Worm (Caenorhabditis elegans) whole organism, early embryonic: Measurements from ENCODE around the gene B0212.3.

Source experiments
- B0310.2 ChIP-seq: sonication (generic microtip); optimal IDR thresholded peaks from 2 replicates; lab custom pipeline; 2016; ENCODE audit warnings: mild to moderate bottlenecking, missing genetic modification characterization, missing compliant biosample characterization
- F13C5.2 ChIP-seq: sonication (generic microtip); optimal IDR thresholded peaks from 2 replicates; lab custom pipeline; 2017; ENCODE audit warnings: mild to moderate bottlenecking, missing genetic modification characterization, inconsistent platforms, missing compliant biosample characterization
- aly-1 ChIP-seq: sonication (generic microtip); optimal IDR thresholded peaks from 2 replicates; lab custom pipeline; 2016; ENCODE audit warnings: missing genetic modification characterization, missing compliant biosample characterization
- ama-1 ChIP-seq: fragments of 150-350 bp; optimal IDR thresholded peaks from 2 replicates; lab custom pipeline; 2014
- ceh-13 ChIP-seq: fragments of 200-800 bp; sonication (Bioruptor generic); optimal IDR thresholded peaks from 2 replicates; lab custom pipeline; 2018; ENCODE audit warnings: mild to moderate bottlenecking, missing genetic modification characterization, missing compliant biosample characterization
- ceh-36 ChIP-seq: sonication (generic microtip); optimal IDR thresholded peaks from 2 replicates; lab custom pipeline; 2016; ENCODE audit warnings: missing genetic modification characterization, inconsistent platforms, missing compliant biosample characterization
- ets-7 ChIP-seq: sonication (generic microtip); optimal IDR thresholded peaks from 2 replicates; lab custom pipeline; 2016; ENCODE audit warnings: missing genotype, missing genetic modification characterization, missing compliant biosample characterization
- flt-1 ChIP-seq: fragments of 200-800 bp; sonication (Bioruptor generic); IDR thresholded peaks from 2 replicates; pipeline ENCODE4 v1.3.6; 2022; ENCODE audit warnings: missing genetic modification characterization, missing compliant biosample characterization
- hmbx-1 ChIP-seq: sonication (generic microtip); optimal IDR thresholded peaks from 2 replicates; lab custom pipeline; 2016; ENCODE audit warnings: mild to moderate bottlenecking, missing genetic modification characterization, missing compliant biosample characterization
- hmg-4 ChIP-seq: fragments of 200-800 bp; sonication (Bioruptor generic); optimal IDR thresholded peaks from 2 replicates; lab custom pipeline; 2018; ENCODE audit warnings: mild to moderate bottlenecking, missing genetic modification characterization, missing compliant biosample characterization
- hnd-1 ChIP-seq: sonication (generic microtip); optimal IDR thresholded peaks from 2 replicates; lab custom pipeline; 2016; ENCODE audit warnings: missing genetic modification characterization, missing compliant biosample characterization
- pes-1 ChIP-seq: fragments of 200-800 bp; sonication (Bioruptor generic); IDR thresholded peaks from 2 replicates; pipeline ENCODE4 v1.3.6; 2022; ENCODE audit warnings: missing genetic modification reagents, missing genetic modification characterization, missing compliant biosample characterization
- scrt-1 ChIP-seq: fragments of 200-800 bp; sonication (Bioruptor generic); IDR thresholded peaks from 2 replicates; pipeline ENCODE4 v1.3.6; 2022; ENCODE audit warnings: missing genetic modification characterization, missing compliant biosample characterization
- sea-1 ChIP-seq: fragments of 200-800 bp; sonication (Bioruptor generic); conservative IDR thresholded peaks from 2 replicates; pipeline ENCODE4 v1.3.6; 2022; ENCODE audit warnings: missing genetic modification characterization, missing compliant biosample characterization
- tbx-11 ChIP-seq: fragments of 200-800 bp; sonication (Bioruptor generic); IDR thresholded peaks from 2 replicates; pipeline ENCODE4 v1.3.6; 2022; ENCODE audit warnings: missing genetic modification characterization, missing compliant biosample characterization
- tbx-37 ChIP-seq: fragments of 200-800 bp; sonication (Bioruptor generic); conservative IDR thresholded peaks from 2 replicates; pipeline ENCODE4 v1.3.6; 2022; ENCODE audit warnings: missing genetic modification reagents, missing genetic modification characterization, missing compliant biosample characterization
- tra-4 ChIP-seq: sonication (generic microtip); optimal IDR thresholded peaks from 2 replicates; lab custom pipeline; 2017; ENCODE audit warnings: missing genetic modification characterization, missing compliant biosample characterization

B0212.3 gene

DNA sequence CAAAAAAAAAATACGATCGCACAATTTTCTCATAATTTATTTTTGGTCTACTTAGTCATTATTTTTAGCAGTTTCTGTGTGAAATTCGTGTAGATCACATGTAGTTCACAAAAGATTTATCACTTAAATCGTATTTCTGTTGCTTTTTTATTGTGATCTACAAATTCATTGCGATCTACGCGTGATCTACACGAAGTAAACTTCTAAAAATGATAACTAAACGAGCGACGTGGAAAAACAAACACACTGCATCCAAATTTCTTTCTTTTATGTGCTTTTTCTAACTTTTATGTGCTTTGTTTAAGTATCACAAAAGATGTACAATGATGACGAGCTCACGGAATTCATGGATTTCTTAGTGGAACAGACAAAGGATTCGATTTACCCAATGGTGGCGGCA is at the start of gene B0212.3:
Gene B0212.3 (plus strand): TSS at position 301 of the 400 bp plus-strand sequence.
- no peak for TF ChIP-seq sea-1 (GFP tag; lab: Robert Waterston, UW)
- no peak for TF ChIP-seq scrt-1 (GFP tag; lab: Robert Waterston, UW)
- TF ChIP-seq flt-1 (GFP tag; lab: Robert Waterston, UW): no peak
- TF ChIP-seq ceh-36: no peak
- no peak for TF ChIP-seq tbx-11 (GFP tag; lab: Robert Waterston, UW)
- no peak for TF ChIP-seq tbx-37 (GFP tag; lab: Robert Waterston, UW)
- TF ChIP-seq hmbx-1 (tag; lab: Kevin White, UChicago): no peak
- no peak for TF ChIP-seq pes-1
- TF ChIP-seq ceh-13 (GFP tag; lab: Kevin White, UChicago): no peak

DNA sequence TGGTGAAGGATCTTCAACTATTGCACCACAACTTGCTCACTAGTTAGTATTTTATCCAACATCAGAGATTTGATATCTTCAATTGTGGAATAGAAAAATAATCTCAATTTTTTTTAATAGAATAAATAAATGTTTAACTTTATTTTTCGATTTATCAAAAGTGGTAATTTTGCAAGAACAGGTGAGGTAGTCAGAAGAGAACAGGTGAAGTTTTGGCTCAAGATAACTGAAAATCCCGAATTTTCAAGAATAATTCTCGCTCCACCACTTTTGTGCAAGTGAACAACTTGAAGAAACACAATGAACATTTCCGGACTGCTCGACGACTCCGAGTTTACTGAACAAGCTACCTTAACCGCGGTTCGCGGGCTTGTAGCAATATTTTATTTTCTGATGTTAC is 48.5 kb upstream of the B0212.3 start, which contains the start of gene srz-78:
Gene srz-78 (plus strand): TSS at position 301 of the 400 bp plus-strand sequence.
- TF ChIP-seq sea-1 (GFP tag; lab: Robert Waterston, UW) (no peak), ceh-36 (no peak), aly-1 (tag; lab: Kevin White, UChicago) (no peak), pes-1 (no peak), F13C5.2 (no peak), tbx-37 (GFP tag; lab: Robert Waterston, UW) (no peak), hmg-4 (GFP tag; lab: Kevin White, UChicago) (no peak), tra-4 (no peak), ama-1 (lab: Kevin White, UChicago) (no peak), hnd-1 (no peak), hmbx-1 (tag; lab: Kevin White, UChicago) (no peak), scrt-1 (GFP tag; lab: Robert Waterston, UW) (no peak), B0310.2 (no peak), ets-7 (tag; lab: Kevin White, UChicago) (no peak), flt-1 (GFP tag; lab: Robert Waterston, UW) (no peak), tbx-11 (GFP tag; lab: Robert Waterston, UW) (no peak), ceh-13 (GFP tag; lab: Kevin White, UChicago) (no peak)

DNA sequence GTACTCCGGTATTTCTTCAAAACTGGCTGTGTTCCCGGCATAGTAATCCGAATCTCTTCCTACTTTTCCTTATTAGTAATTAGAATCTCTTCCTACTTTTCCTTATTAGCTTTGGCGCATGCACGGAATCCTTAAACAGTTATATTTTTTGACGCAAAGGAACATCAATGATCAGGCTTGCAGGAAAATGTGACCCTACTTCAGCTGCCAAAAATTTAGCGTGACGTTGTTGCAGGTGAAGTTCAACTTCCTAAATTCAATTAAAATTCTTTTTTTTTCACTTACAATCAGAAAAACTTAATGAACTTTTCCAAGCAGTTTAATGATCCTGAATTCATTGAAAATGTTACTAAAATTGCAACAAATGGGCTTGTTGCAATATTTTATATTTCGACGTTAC is 46.7 kb upstream of the B0212.3 start, which contains the start of gene srz-79:
Gene srz-79 (plus strand): TSS at position 301 of the 400 bp plus-strand sequence.
- no peak for TF ChIP-seq F13C5.2
- TF ChIP-seq pes-1: no peak
- no peak for TF ChIP-seq tbx-37 (GFP tag; lab: Robert Waterston, UW)
- no peak for TF ChIP-seq ceh-36
- no peak for TF ChIP-seq scrt-1 (GFP tag; lab: Robert Waterston, UW)
- no peak for TF ChIP-seq aly-1 (tag; lab: Kevin White, UChicago)
- no peak for TF ChIP-seq ets-7 (tag; lab: Kevin White, UChicago)

DNA sequence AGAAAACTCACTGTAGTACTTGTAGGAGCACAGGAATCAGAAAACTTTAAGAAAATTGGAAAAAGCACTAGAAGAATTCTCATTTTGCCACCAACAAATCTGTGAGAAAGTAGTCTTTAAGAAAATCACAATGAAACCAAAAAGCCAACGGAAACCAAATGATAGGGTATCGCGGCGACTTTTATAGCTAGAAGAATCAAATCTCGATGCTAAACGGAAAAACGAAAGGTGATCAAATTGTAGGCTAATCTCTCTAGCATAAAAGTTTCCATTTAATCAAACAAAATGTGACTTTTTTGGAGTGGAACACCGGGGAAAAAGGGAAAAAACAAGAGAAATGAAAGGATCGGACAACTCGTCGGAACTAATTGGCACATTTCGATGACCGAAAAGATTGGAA is 43.6 kb upstream of the B0212.3 start, which contains the start of gene C09G12.17:
Gene C09G12.17 (minus strand): TSS at position 101 of the 400 bp plus-strand sequence.
- TF ChIP-seq ceh-36 (no peak), F13C5.2 (no peak), hmg-4 (GFP tag; lab: Kevin White, UChicago) (no peak), flt-1 (GFP tag; lab: Robert Waterston, UW) (no peak)

DNA sequence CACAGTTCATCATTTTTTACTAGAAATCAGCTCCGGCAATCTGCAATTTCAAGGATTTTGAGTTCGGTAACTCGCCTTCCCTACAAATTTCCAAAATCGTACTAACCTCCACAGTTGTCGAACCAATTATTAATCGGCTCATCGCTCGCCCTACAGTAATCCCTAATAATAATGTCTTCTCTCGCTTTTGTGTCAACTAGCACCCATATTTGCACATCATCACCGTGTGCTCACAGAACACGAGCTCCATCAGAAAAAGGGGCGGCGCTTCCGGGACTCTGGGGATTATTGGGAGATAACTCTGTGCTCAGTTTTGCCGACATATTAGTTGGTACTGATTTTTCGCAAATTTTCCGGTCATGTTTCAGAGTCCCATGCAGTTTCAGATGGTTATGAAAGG is 42.1 kb upstream of the B0212.3 start, which contains the start of gene ceh-53:
Gene ceh-53 (plus strand): TSS at position 301 of the 400 bp plus-strand sequence.
- no peak for TF ChIP-seq hmbx-1 (tag; lab: Kevin White, UChicago)
- no peak for TF ChIP-seq scrt-1 (GFP tag; lab: Robert Waterston, UW)
- TF ChIP-seq tbx-37 (GFP tag; lab: Robert Waterston, UW): no peak
- TF ChIP-seq ama-1 (lab: Kevin White, UChicago): no peak
- no peak for TF ChIP-seq F13C5.2
- TF ChIP-seq B0310.2: no peak
- TF ChIP-seq hnd-1: no peak
- TF ChIP-seq flt-1 (GFP tag; lab: Robert Waterston, UW): no peak
- TF ChIP-seq ceh-36: no peak
- TF ChIP-seq tbx-11 (GFP tag; lab: Robert Waterston, UW): no peak

DNA sequence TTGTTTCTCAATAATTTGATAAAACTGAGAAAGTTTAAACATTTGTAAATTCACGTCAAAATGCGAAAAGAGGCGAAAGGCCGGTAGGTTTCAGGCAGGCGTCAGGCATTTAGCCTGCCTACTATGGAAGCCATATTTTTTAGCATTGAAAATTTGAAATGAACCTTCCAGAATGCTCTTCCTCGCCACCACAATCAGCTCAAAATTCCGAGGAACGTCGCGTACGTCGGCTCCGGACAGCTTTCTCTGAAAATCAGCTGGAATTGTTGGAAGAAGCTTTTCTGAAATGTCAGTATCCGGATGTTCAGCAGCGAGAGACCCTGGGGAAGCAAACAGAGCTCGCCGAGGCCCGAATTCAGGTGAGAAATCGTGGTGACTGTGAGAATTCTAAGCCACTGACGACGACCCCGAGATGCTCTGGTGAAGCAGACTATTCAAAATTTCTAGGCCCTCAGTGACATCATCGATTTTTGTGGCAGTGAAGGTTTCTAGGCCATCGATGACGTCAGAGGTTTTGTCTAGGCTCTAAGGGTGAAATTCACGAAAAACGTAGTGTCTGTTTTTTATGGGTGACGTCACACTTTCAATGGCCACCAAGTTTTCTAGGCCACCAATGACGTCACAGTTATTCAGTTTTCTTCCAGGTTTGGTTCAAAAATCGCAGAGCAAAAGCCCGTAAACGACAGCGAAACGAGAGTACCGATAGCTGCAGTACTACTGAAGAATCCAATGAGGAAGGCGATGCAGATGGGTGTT is 37.8 kb upstream of the B0212.3 start:
- no peak for TF ChIP-seq scrt-1 (GFP tag; lab: Robert Waterston, UW)
- no peak for TF ChIP-seq pes-1
- TF ChIP-seq ceh-36: no peak
- no peak for TF ChIP-seq tbx-11 (GFP tag; lab: Robert Waterston, UW)
- no peak for TF ChIP-seq B0310.2
- TF ChIP-seq aly-1 (tag; lab: Kevin White, UChicago): no peak
- no peak for TF ChIP-seq flt-1 (GFP tag; lab: Robert Waterston, UW)
- TF ChIP-seq F13C5.2: no peak
- no peak for TF ChIP-seq sea-1 (GFP tag; lab: Robert Waterston, UW)
- no peak for TF ChIP-seq tra-4
- TF ChIP-seq hmbx-1 (tag; lab: Kevin White, UChicago): no peak
- no peak for TF ChIP-seq hnd-1
- TF ChIP-seq ceh-13 (GFP tag; lab: Kevin White, UChicago): no peak

DNA sequence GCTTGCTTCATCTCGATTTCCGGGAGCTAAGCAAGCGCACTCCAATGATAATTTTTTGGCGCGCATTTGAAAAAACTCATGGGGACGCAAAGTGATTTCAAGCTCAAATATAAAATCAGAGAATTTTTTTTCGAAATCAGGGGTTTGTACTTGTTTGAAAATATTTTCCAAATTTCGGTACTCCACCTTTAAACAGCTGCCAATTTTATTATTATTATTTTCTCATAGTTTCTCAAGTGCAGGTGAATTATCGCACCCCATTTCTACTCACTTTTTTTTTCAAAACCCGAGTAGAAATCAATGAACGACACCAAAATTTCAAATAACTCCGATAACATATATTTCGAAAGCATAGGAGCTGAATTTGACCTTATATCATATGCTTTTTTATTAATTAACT is 35.8 kb upstream of the B0212.3 start, which contains the start of gene srz-83:
Gene srz-83 (plus strand): TSS at position 301 of the 400 bp plus-strand sequence.
- TF ChIP-seq hmbx-1 (tag; lab: Kevin White, UChicago) (no peak), ets-7 (tag; lab: Kevin White, UChicago) (no peak), tbx-37 (GFP tag; lab: Robert Waterston, UW) (no peak), ceh-36 (no peak), pes-1 (no peak), tbx-11 (GFP tag; lab: Robert Waterston, UW) (no peak), flt-1 (GFP tag; lab: Robert Waterston, UW) (no peak), sea-1 (GFP tag; lab: Robert Waterston, UW) (no peak), hnd-1 (no peak)
